Fruit fly (Drosophila melanogaster) whole organism, embryonic: ENCODE results near the gene wapl.

ENCODE experiments used
- Aef1 ChIP-seq: fragments of 200-800 bp; sonication (Bioruptor generic); IDR thresholded peaks from 3 replicates; pipeline ENCODE4 v1.3.6; 2022; ENCODE audit warnings: missing biosample characterization, missing genetic modification characterization
- C15 ChIP-seq: fragments of 200-800 bp; sonication (Bioruptor generic); IDR thresholded peaks from 3 replicates; pipeline ENCODE4 v1.3.6; 2022; ENCODE audit warnings: missing biosample characterization, missing genetic modification characterization
- CG10462 ChIP-seq: fragments of 200-800 bp; sonication (Bioruptor generic); optimal IDR thresholded peaks from 2 replicates; lab custom pipeline; 2016; ENCODE audit warnings: missing biosample characterization, missing genetic modification characterization
- CG11398 ChIP-seq: fragments of 200-800 bp; sonication (Bioruptor generic); optimal IDR thresholded peaks from 2 replicates; lab custom pipeline; 2016; ENCODE audit warnings: missing biosample characterization, missing genetic modification characterization
- CG11723 ChIP-seq: fragments of 200-800 bp; sonication (Bioruptor generic); optimal IDR thresholded peaks from 2 replicates; lab custom pipeline; 2017; ENCODE audit warnings: missing biosample characterization, mild to moderate bottlenecking, missing genetic modification characterization
- CG12769 ChIP-seq: fragments of 200-800 bp; sonication (Bioruptor generic); optimal IDR thresholded peaks from 2 replicates; lab custom pipeline; 2019; ENCODE audit warnings: missing biosample characterization, mild to moderate bottlenecking, missing genetic modification characterization, moderate library complexity
- CG1602 ChIP-seq: fragments of 200-800 bp; sonication (Bioruptor generic); optimal IDR thresholded peaks from 3 replicates; lab custom pipeline; 2016; ENCODE audit warnings: missing biosample characterization, missing genetic modification characterization
- CG17802 ChIP-seq: fragments of 200-800 bp; sonication (Bioruptor generic); optimal IDR thresholded peaks from 2 replicates; lab custom pipeline; 2018; ENCODE audit warnings: missing biosample characterization, mild to moderate bottlenecking, missing genetic modification characterization, moderate library complexity
- CG2129 ChIP-seq: fragments of 200-800 bp; sonication (Bioruptor generic); IDR thresholded peaks from 2 replicates; pipeline ENCODE4 v1.3.6; 2022; ENCODE audit warnings: missing biosample characterization, missing genetic modification characterization; ENCODE audit not compliant: partially characterized antibody
- CG2678 ChIP-seq: fragments of 200-800 bp; sonication (Bioruptor generic); optimal IDR thresholded peaks from 3 replicates; lab custom pipeline; 2019; ENCODE audit warnings: missing biosample characterization, mild to moderate bottlenecking, missing genetic modification characterization, moderate library complexity
- CG30403 ChIP-seq: fragments of 200-800 bp; sonication (Bioruptor generic); optimal IDR thresholded peaks from 3 replicates; lab custom pipeline; 2016; ENCODE audit warnings: missing biosample characterization, missing genetic modification characterization
- CG3407 ChIP-seq: fragments of 200-800 bp; sonication (Bioruptor generic); optimal IDR thresholded peaks from 2 replicates; lab custom pipeline; 2018; ENCODE audit warnings: missing biosample characterization, mild to moderate bottlenecking, missing genetic modification characterization
- CG3838 ChIP-seq: fragments of 200-800 bp; sonication (Bioruptor generic); optimal IDR thresholded peaks from 3 replicates; lab custom pipeline; 2016; ENCODE audit warnings: missing biosample characterization, missing genetic modification characterization
- CG3995 ChIP-seq: fragments of 200-800 bp; sonication (Bioruptor generic); optimal IDR thresholded peaks from 3 replicates; lab custom pipeline; 2016; ENCODE audit warnings: missing biosample characterization, missing genetic modification characterization
- CG4328 ChIP-seq: fragments of 200-800 bp; sonication (Bioruptor generic); optimal IDR thresholded peaks from 3 replicates; lab custom pipeline; 2017; ENCODE audit warnings: missing biosample characterization, missing genetic modification reagents, missing genetic modification characterization
- CG4360 ChIP-seq: fragments of 200-800 bp; sonication (Bioruptor generic); IDR thresholded peaks from 2 replicates; pipeline ENCODE4 v1.3.6; 2022; ENCODE audit warnings: missing biosample characterization, missing genetic modification characterization
- CG4424 ChIP-seq: fragments of 200-800 bp; sonication (Bioruptor generic); optimal IDR thresholded peaks from 3 replicates; lab custom pipeline; 2016; ENCODE audit warnings: missing biosample characterization, missing genetic modification characterization
- CG4820 ChIP-seq: fragments of 200-800 bp; sonication (Bioruptor generic); optimal IDR thresholded peaks from 3 replicates; lab custom pipeline; 2016; ENCODE audit warnings: missing biosample characterization, missing genetic modification characterization
- CG6813 ChIP-seq: fragments of 200-800 bp; sonication (Bioruptor generic); optimal IDR thresholded peaks from 2 replicates; lab custom pipeline; 2017; ENCODE audit warnings: missing biosample characterization, missing genetic modification characterization, mild to moderate bottlenecking, moderate library complexity, missing genetic modification reagents
- CG8290 ChIP-seq, 3 experiments: fragments of 200-800 bp; sonication (Bioruptor generic); optimal IDR thresholded peaks; 2 replicates each; lab custom pipeline; 2016 to 2019; ENCODE audit warnings: missing biosample characterization in 3 of 3, missing genetic modification characterization in 3 of 3, mild to moderate bottlenecking in 2 of 3, moderate library complexity in 1 of 3
- CG8765 ChIP-seq: fragments of 200-800 bp; sonication (Bioruptor generic); IDR thresholded peaks from 2 replicates; pipeline ENCODE4 v1.3.6; 2022; ENCODE audit warnings: missing biosample characterization, missing genetic modification characterization
- CHES-1-like ChIP-seq: fragments of 200-800 bp; sonication (Bioruptor generic); optimal IDR thresholded peaks from 2 replicates; lab custom pipeline; 2016; ENCODE audit warnings: missing biosample characterization, missing genetic modification characterization
- CoRest ChIP-seq: fragments of 200-800 bp; sonication (Bioruptor generic); optimal IDR thresholded peaks from 3 replicates; lab custom pipeline; 2018; ENCODE audit warnings: missing biosample characterization, mild to moderate bottlenecking, missing genetic modification characterization, moderate library complexity
- Eip74EF ChIP-seq, 2 experiments: fragments of 200-800 bp in 1 of 2; fragments of >200 bp in 1 of 2; sonication (Bioruptor generic) in 1 of 2; optimal IDR thresholded peaks; 2 replicates each; lab custom pipeline; 2017 to 2019; ENCODE audit warnings: missing biosample characterization in 2 of 2, missing genetic modification characterization in 2 of 2, mild to moderate bottlenecking in 1 of 2, moderate library complexity in 1 of 2
- Fer3 ChIP-seq: fragments of 200-800 bp; sonication (Bioruptor generic); optimal IDR thresholded peaks from 2 replicates; lab custom pipeline; 2018; ENCODE audit warnings: missing biosample characterization, mild to moderate bottlenecking, missing genetic modification characterization, moderate library complexity
- Hand ChIP-seq: fragments of 200-800 bp; sonication (Bioruptor generic); optimal IDR thresholded peaks from 2 replicates; lab custom pipeline; 2017; ENCODE audit warnings: mild to moderate bottlenecking, missing biosample characterization, missing genetic modification reagents, missing genetic modification characterization
- Hr51 ChIP-seq, 2 experiments: fragments of 200-800 bp; sonication (Bioruptor generic); optimal IDR thresholded peaks; 2 replicates in 1 of 2; 3 replicates in 1 of 2; lab custom pipeline; 2016 to 2018; ENCODE audit warnings: missing biosample characterization in 2 of 2, missing genetic modification characterization in 2 of 2, mild to moderate bottlenecking in 1 of 2, moderate library complexity in 1 of 2
- Hr78 ChIP-seq, 2 experiments: fragments of 200-800 bp in 1 of 2; fragments of >200 bp in 1 of 2; sonication (Bioruptor generic) in 1 of 2; optimal IDR thresholded peaks; 2 replicates each; lab custom pipeline; 2017 to 2019; ENCODE audit warnings: missing biosample characterization in 2 of 2, missing genetic modification characterization in 2 of 2, mild to moderate bottlenecking in 1 of 2, moderate library complexity in 1 of 2
- Med ChIP-seq: fragments of 200-800 bp; sonication (Bioruptor generic); peaks from one replicate; lab custom pipeline; 2016; ENCODE audit warnings: missing biosample characterization, missing genetic modification characterization, mild to moderate bottlenecking, inconsistent platforms, moderate library complexity
- Nf-YC ChIP-seq: fragments of 200-800 bp; optimal IDR thresholded peaks from 3 replicates; lab custom pipeline; 2019; ENCODE audit warnings: missing biosample characterization, mild to moderate bottlenecking, missing genetic modification characterization, moderate library complexity
- Opbp ChIP-seq: fragments of 200-800 bp; sonication (Bioruptor generic); IDR thresholded peaks from 3 replicates; pipeline ENCODE4 v1.3.6; 2022; ENCODE audit warnings: missing biosample characterization, missing genetic modification characterization; ENCODE audit not compliant: partially characterized antibody
- Rfx ChIP-seq: fragments of 200-800 bp; sonication (Bioruptor generic); IDR thresholded peaks from 2 replicates; pipeline ENCODE4 v1.3.6; 2022; ENCODE audit warnings: missing biosample characterization, missing genetic modification characterization
- Ssrp ChIP-seq: fragments of 200-800 bp; sonication (Bioruptor generic); optimal IDR thresholded peaks from 2 replicates; lab custom pipeline; 2018; ENCODE audit warnings: missing biosample characterization, mild to moderate bottlenecking, missing genetic modification characterization, moderate library complexity
- ewg ChIP-seq: fragments of 200-800 bp; sonication (Bioruptor generic); optimal IDR thresholded peaks from 3 replicates; lab custom pipeline; 2017; ENCODE audit warnings: mild to moderate bottlenecking, missing biosample characterization, missing genetic modification reagents, missing genetic modification characterization
- fd3F ChIP-seq: fragments of 200-800 bp; sonication (Bioruptor generic); optimal IDR thresholded peaks from 2 replicates; lab custom pipeline; 2018; ENCODE audit warnings: missing biosample characterization, mild to moderate bottlenecking, missing genetic modification characterization, moderate library complexity
- gce ChIP-seq: fragments of 200-800 bp; sonication (Bioruptor generic); IDR thresholded peaks from 3 replicates; pipeline ENCODE4 v1.3.6; 2022; ENCODE audit warnings: missing biosample characterization, missing genetic modification characterization
- gfzf ChIP-seq: fragments of 200-800 bp; sonication (Bioruptor generic); optimal IDR thresholded peaks from 2 replicates; lab custom pipeline; 2016; ENCODE audit warnings: missing biosample characterization, mild to moderate bottlenecking, missing genetic modification characterization, moderate library complexity
- hb ChIP-seq: fragments of 200-800 bp; sonication (Bioruptor generic); IDR thresholded peaks from 3 replicates; pipeline ENCODE4 v1.3.6; 2022; ENCODE audit warnings: missing biosample characterization, missing genetic modification characterization; ENCODE audit not compliant: partially characterized antibody
- hth ChIP-seq: fragments of >200 bp; optimal IDR thresholded peaks from 2 replicates; lab custom pipeline; 2017; ENCODE audit warnings: inconsistent platforms
- kni ChIP-seq: fragments of 200-800 bp; sonication (Bioruptor generic); optimal IDR thresholded peaks from 3 replicates; lab custom pipeline; 2017; ENCODE audit warnings: mild to moderate bottlenecking, missing biosample characterization, missing genetic modification reagents, missing genetic modification characterization
- lmd ChIP-seq: fragments of 200-800 bp; sonication (Bioruptor generic); IDR thresholded peaks from 2 replicates; pipeline ENCODE4 v1.3.6; 2022; ENCODE audit warnings: missing biosample characterization, missing genetic modification characterization
- nerfin-1 ChIP-seq: fragments of 200-800 bp; sonication (Bioruptor generic); optimal IDR thresholded peaks from 3 replicates; lab custom pipeline; 2019; ENCODE audit warnings: missing biosample characterization, mild to moderate bottlenecking, missing genetic modification characterization, moderate library complexity
- nmo ChIP-seq: fragments of 200-800 bp; sonication (Bioruptor generic); optimal IDR thresholded peaks from 2 replicates; lab custom pipeline; 2018; ENCODE audit warnings: missing biosample characterization, mild to moderate bottlenecking, missing genetic modification characterization, moderate library complexity
- pho ChIP-seq: fragments of 200-800 bp; sonication (Bioruptor generic); optimal IDR thresholded peaks from 2 replicates; lab custom pipeline; 2016; ENCODE audit warnings: missing biosample characterization, missing genetic modification characterization
- seq ChIP-seq: fragments of 200-800 bp; sonication (Bioruptor generic); IDR thresholded peaks from 2 replicates; pipeline ENCODE4 v1.3.6; 2022; ENCODE audit warnings: missing biosample characterization, missing genetic modification characterization
- slp2 ChIP-seq: fragments of 200-800 bp; sonication (Bioruptor generic); optimal IDR thresholded peaks from 2 replicates; lab custom pipeline; 2016; ENCODE audit warnings: missing biosample characterization, missing genetic modification characterization
- sna ChIP-seq: fragments of 200-800 bp; sonication (Bioruptor generic); IDR thresholded peaks from 2 replicates; pipeline ENCODE4 v1.3.6; 2022; ENCODE audit warnings: missing biosample characterization, missing genetic modification characterization; ENCODE audit not compliant: partially characterized antibody
- tna ChIP-seq: fragments of 200-800 bp; sonication (Bioruptor generic); IDR thresholded peaks from 2 replicates; pipeline ENCODE4 v1.3.6; 2022; ENCODE audit warnings: missing biosample characterization, missing genetic modification characterization; ENCODE audit not compliant: partially characterized antibody

wapl gene

dm6 chrX:2141854-2142216 lies 16.9 kb downstream of the wapl start (continued):
- TF ChIP-seq CG6813 (GFP tag; lab: Kevin White, UChicago) = peak; percentile 73
- TF ChIP-seq CG17802 (tag; lab: Kevin White, UChicago) = no peak
- TF ChIP-seq slp2 (GFP tag; lab: Kevin White, UChicago) = peak; percentile 3
- TF ChIP-seq Eip74EF (GFP tag; optimal IDR thresholded peaks at IDR 0.05; lab: Kevin White, UChicago) = peak in 1 of 2 experiments; percentile 9
- 0 out of 2 replicates have a peak, but pooled peaks have one; percentile 11 for TF ChIP-seq CG4360 (GFP tag; lab: Robert Waterston, UW)
- no peak for TF ChIP-seq CG8765 (GFP tag; lab: Robert Waterston, UW)
- TF ChIP-seq CG2678 = peak; percentile 68
- no peak for TF ChIP-seq CG10462
- no peak for TF ChIP-seq Opbp
- no peak for TF ChIP-seq hth
- TF ChIP-seq CG4328 (GFP tag; lab: Kevin White, UChicago) = peak; percentile 2
- peak; percentile 38; the same call in 1 of the 2 replicates for TF ChIP-seq lmd (GFP tag; lab: Robert Waterston, UW)
- peak; percentile 34 for TF ChIP-seq Hand (GFP tag; lab: Kevin White, UChicago)
- TF ChIP-seq CG4820 (GFP tag; lab: Kevin White, UChicago) = no peak
- TF ChIP-seq Aef1 (GFP tag; lab: Robert Waterston, UW) = 0 out of 3 replicates have a peak, but pooled peaks have one; percentile 11
- TF ChIP-seq C15 (GFP tag; lab: Robert Waterston, UW) = no peak
- TF ChIP-seq Hr78 (GFP tag; optimal IDR thresholded peaks at IDR 0.05; lab: Kevin White, UChicago) = peak in 1 of 2 experiments; percentile 15
- TF ChIP-seq pho (GFP tag; lab: Kevin White, UChicago) = peak; percentile 10
- TF ChIP-seq CG8290 (GFP tag; optimal IDR thresholded peaks at IDR 0.05; lab: Kevin White, UChicago) = no peak
- TF ChIP-seq CG8290 (tag; optimal IDR thresholded peaks at IDR 0.05; lab: Kevin White, UChicago) = peak in 1 of 2 experiments; percentile 89
- peak; percentile 56 for TF ChIP-seq CG12769
- TF ChIP-seq CG11723 (GFP tag; lab: Kevin White, UChicago) = peak; percentile 48
- no peak for TF ChIP-seq hb (GFP tag; lab: Robert Waterston, UW)
- peak; percentile 65 for TF ChIP-seq CG3407 (GFP tag; lab: Kevin White, UChicago)
- peak; percentile 25 for TF ChIP-seq fd3F
- no peak for TF ChIP-seq CG1602 (GFP tag; lab: Kevin White, UChicago)
- no peak for TF ChIP-seq gfzf
- TF ChIP-seq Fer3 (tag; lab: Kevin White, UChicago) = peak; percentile 57
- peak; percentile 59 for TF ChIP-seq Rfx (GFP tag; lab: Robert Waterston, UW)
- TF ChIP-seq CoRest = peak; percentile 50
- TF ChIP-seq tna (GFP tag; lab: Robert Waterston, UW) = no peak
- peak; percentile 46 to 57 for TF ChIP-seq Hr51 (GFP tag; optimal IDR thresholded peaks at IDR 0.05; lab: Kevin White, UChicago)
- peak; percentile 48; the same call in 1 of the 2 replicates for TF ChIP-seq seq (GFP tag; lab: Robert Waterston, UW)
- peak; percentile 29 for TF ChIP-seq CHES-1-like
- TF ChIP-seq sna (GFP tag; lab: Robert Waterston, UW) = no peak
- TF ChIP-seq nerfin-1 (tag; lab: Kevin White, UChicago) = peak; percentile 20
- peak; percentile 18 for TF ChIP-seq CG3995
- TF ChIP-seq CG3838 (GFP tag; lab: Kevin White, UChicago) = peak; percentile 43
- peak; percentile 38 for TF ChIP-seq kni
- TF ChIP-seq nmo (GFP tag; lab: Kevin White, UChicago) = peak; percentile 25
- peak; percentile 30 for TF ChIP-seq CG4424 (GFP tag; lab: Kevin White, UChicago)
- peak; percentile 23 for TF ChIP-seq ewg (GFP tag; lab: Kevin White, UChicago)
- TF ChIP-seq Med (GFP tag; lab: Kevin White, UChicago) = peak; percentile 88
- no peak for TF ChIP-seq CG2129 (GFP tag; lab: Robert Waterston, UW)
- peak; percentile 8; the same call in 1 of the 3 replicates for TF ChIP-seq gce (GFP tag; lab: Robert Waterston, UW)
- TF ChIP-seq Nf-YC (tag; lab: Kevin White, UChicago) = peak; percentile 30
- TF ChIP-seq CG30403 (GFP tag; lab: Kevin White, UChicago) = peak; percentile 48
- peak; percentile 61 for TF ChIP-seq CG11398 (GFP tag; lab: Kevin White, UChicago)
- peak; percentile 2 for TF ChIP-seq Ssrp (tag; lab: Kevin White, UChicago)
